Worm (Caenorhabditis elegans) whole organism, L1 larva: ENCODE data around the gene ebp-2.
A peak's percentile ranks its signal among the peaks of the same experiment; 100 is the strongest.

ENCODE experiments used
- C04F5.9 ChIP-seq: sonication (generic microtip); optimal IDR thresholded peaks from 2 replicates; lab custom pipeline; 2016; ENCODE audit warnings: missing genetic modification characterization, missing compliant biosample characterization
- Y116A8C.19 ChIP-seq: sonication (generic microtip); optimal IDR thresholded peaks from 2 replicates; lab custom pipeline; 2016; ENCODE audit warnings: missing compliant biosample characterization, missing genetic modification characterization, borderline replicate concordance
- aha-1 ChIP-seq: fragments of 150-350 bp; optimal IDR thresholded peaks from 2 replicates; lab custom pipeline; 2014; ENCODE audit warnings: missing biosample characterization, missing genetic modification characterization
- alr-1 ChIP-seq: fragments of 200-800 bp; sonication (Bioruptor generic); optimal IDR thresholded peaks from 2 replicates; lab custom pipeline; 2018; ENCODE audit warnings: borderline replicate concordance, mild to moderate bottlenecking, missing genetic modification characterization, missing compliant biosample characterization
- aly-2 ChIP-seq: fragments of 150-350 bp; optimal IDR thresholded peaks from 2 replicates; lab custom pipeline; 2014; ENCODE audit warnings: missing biosample characterization, missing genetic modification characterization
- ama-1 ChIP-seq: fragments of 150-350 bp; optimal IDR thresholded peaks from 2 replicates; lab custom pipeline; 2014
- ceh-82 ChIP-seq, 3 experiments: fragments of 150-350 bp in 1 of 3; sonication (generic microtip) in 2 of 3; optimal IDR thresholded peaks; 2 replicates each; lab custom pipeline; 2014 to 2017; ENCODE audit warnings: missing biosample characterization in 3 of 3, missing genetic modification characterization in 3 of 3
- ceh-88 ChIP-seq: fragments of 200-800 bp; sonication (Bioruptor generic); IDR thresholded peaks from 2 replicates; pipeline ENCODE4 v1.3.6; 2022; ENCODE audit warnings: missing genetic modification characterization, missing compliant biosample characterization
- ceh-90 ChIP-seq: sonication (generic microtip); optimal IDR thresholded peaks from 2 replicates; lab custom pipeline; 2016; ENCODE audit warnings: missing genetic modification characterization, missing compliant biosample characterization
- ces-1 ChIP-seq: fragments of 150-350 bp; optimal IDR thresholded peaks from 2 replicates; lab custom pipeline; 2014; ENCODE audit warnings: missing biosample characterization, missing genetic modification reagents, missing genetic modification characterization
- dsc-1 ChIP-seq: sonication (generic microtip); optimal IDR thresholded peaks from 2 replicates; lab custom pipeline; 2016; ENCODE audit warnings: mild to moderate bottlenecking, missing genetic modification characterization, missing compliant biosample characterization
- efl-1 ChIP-seq, 4 experiments: fragments of 150-350 bp; optimal IDR thresholded peaks in 3 of 4; peaks in 1 of 4; 1 replicate in 1 of 4; 2 replicates in 3 of 4; lab custom pipeline; 2014; ENCODE audit warnings: missing biosample characterization in 2 of 4, missing genetic modification characterization in 2 of 4, missing genetic modification reagents in 2 of 4
- egl-13 ChIP-seq: sonication (generic microtip); optimal IDR thresholded peaks from 2 replicates; lab custom pipeline; 2016; ENCODE audit warnings: missing genotype, missing genetic modification reagents, missing genetic modification characterization, missing compliant biosample characterization
- elt-2 ChIP-seq: sonication (generic microtip); optimal IDR thresholded peaks from 2 replicates; lab custom pipeline; 2016; ENCODE audit warnings: missing genetic modification characterization, mild to moderate bottlenecking, inconsistent platforms, missing compliant biosample characterization, missing genetic modification reagents
- fkh-10 ChIP-seq: sonication (generic microtip); optimal IDR thresholded peaks from 2 replicates; lab custom pipeline; 2017; ENCODE audit warnings: missing biosample characterization, missing genetic modification reagents, missing genetic modification characterization
- fkh-4 ChIP-seq: sonication (generic microtip); optimal IDR thresholded peaks from 2 replicates; lab custom pipeline; 2016; ENCODE audit warnings: missing compliant biosample characterization, missing genetic modification characterization, borderline replicate concordance
- fkh-8 ChIP-seq: sonication (generic microtip); optimal IDR thresholded peaks from 2 replicates; lab custom pipeline; 2016; ENCODE audit warnings: mild to moderate bottlenecking, missing genetic modification characterization, missing compliant biosample characterization
- hlh-4 ChIP-seq: sonication (generic microtip); optimal IDR thresholded peaks from 2 replicates; lab custom pipeline; 2016; ENCODE audit warnings: mild to moderate bottlenecking, missing genetic modification characterization, missing compliant biosample characterization
- irx-1 ChIP-seq: sonication (generic microtip); optimal IDR thresholded peaks from 2 replicates; lab custom pipeline; 2016; ENCODE audit warnings: missing genetic modification characterization, missing compliant biosample characterization
- isw-1 ChIP-seq: fragments of 200-800 bp; sonication (Bioruptor generic); IDR thresholded peaks from 2 replicates; pipeline ENCODE4 v1.3.6; 2022; ENCODE audit warnings: missing genetic modification characterization, missing compliant biosample characterization
- jun-1 ChIP-seq: fragments of 150-350 bp; optimal IDR thresholded peaks from 2 replicates; lab custom pipeline; 2014; ENCODE audit warnings: missing biosample characterization, missing genetic modification reagents, missing genetic modification characterization
- lin-14 ChIP-seq: fragments of 200-800 bp; sonication (Bioruptor generic); optimal IDR thresholded peaks from 2 replicates; lab custom pipeline; 2018; ENCODE audit warnings: mild to moderate bottlenecking, missing genetic modification characterization, moderate library complexity, missing compliant biosample characterization
- lin-39 ChIP-seq: fragments of 150-350 bp; optimal IDR thresholded peaks from 2 replicates; lab custom pipeline; 2014; ENCODE audit warnings: missing biosample characterization, missing genetic modification reagents, missing genetic modification characterization
- mab-9 ChIP-seq: fragments of 200-800 bp; sonication (Bioruptor generic); IDR thresholded peaks from 2 replicates; pipeline ENCODE4 v1.3.6; 2022; ENCODE audit warnings: missing genetic modification reagents, missing genetic modification characterization, missing compliant biosample characterization
- mef-2 ChIP-seq: fragments of 150-350 bp; optimal IDR thresholded peaks from 2 replicates; lab custom pipeline; 2014; ENCODE audit warnings: missing biosample characterization, missing genetic modification characterization
- nhr-12 ChIP-seq: sonication (generic microtip); optimal IDR thresholded peaks from 2 replicates; lab custom pipeline; 2017; ENCODE audit warnings: missing biosample characterization, missing genetic modification characterization
- nhr-19 ChIP-seq: fragments of 200-800 bp; sonication (Bioruptor generic); conservative IDR thresholded peaks from 2 replicates; pipeline ENCODE4 v1.3.6; 2022; ENCODE audit warnings: missing genetic modification characterization, missing compliant biosample characterization
- nhr-237 ChIP-seq: fragments of 150-350 bp; optimal IDR thresholded peaks from 2 replicates; lab custom pipeline; 2014; ENCODE audit warnings: missing biosample characterization, missing genetic modification characterization
- nhr-76 ChIP-seq: sonication (generic microtip); optimal IDR thresholded peaks from 2 replicates; lab custom pipeline; 2017; ENCODE audit warnings: missing biosample characterization, missing genetic modification characterization
- nhr-84 ChIP-seq: sonication (generic microtip); optimal IDR thresholded peaks from 2 replicates; lab custom pipeline; 2017; ENCODE audit warnings: missing biosample characterization, missing genetic modification characterization
- nhr-85 ChIP-seq: sonication (generic microtip); peaks from one replicate; lab custom pipeline; 2016; ENCODE audit warnings: missing genetic modification characterization, inconsistent platforms, missing compliant biosample characterization
- nhr-90 ChIP-seq: sonication (generic microtip); optimal IDR thresholded peaks from 2 replicates; lab custom pipeline; 2016; ENCODE audit warnings: mild to moderate bottlenecking, missing genetic modification characterization, missing compliant biosample characterization; ENCODE audit not compliant: poor library complexity
- pax-3 ChIP-seq: fragments of 200-800 bp; sonication (Bioruptor generic); optimal IDR thresholded peaks from 2 replicates; lab custom pipeline; 2018; ENCODE audit warnings: mild to moderate bottlenecking, missing genetic modification characterization, moderate library complexity, missing compliant biosample characterization
- rnt-1 ChIP-seq: sonication (generic microtip); optimal IDR thresholded peaks from 2 replicates; lab custom pipeline; 2016; ENCODE audit warnings: mild to moderate bottlenecking, missing genetic modification characterization, moderate library complexity, missing compliant biosample characterization
- skn-1 ChIP-seq: fragments of 150-350 bp; optimal IDR thresholded peaks from 2 replicates; lab custom pipeline; 2014; ENCODE audit warnings: missing biosample characterization, missing genetic modification characterization
- snu-23 ChIP-seq: sonication (generic microtip); optimal IDR thresholded peaks from 2 replicates; lab custom pipeline; 2016; ENCODE audit warnings: missing genetic modification characterization, missing compliant biosample characterization
- sox-4 ChIP-seq: sonication (generic microtip); optimal IDR thresholded peaks from 2 replicates; lab custom pipeline; 2016; ENCODE audit warnings: missing genetic modification characterization, missing compliant biosample characterization
- tbx-2 ChIP-seq: sonication (generic microtip); optimal IDR thresholded peaks from 2 replicates; lab custom pipeline; 2016; ENCODE audit warnings: missing genetic modification characterization, missing compliant biosample characterization
- unc-130 ChIP-seq: fragments of 150-350 bp; optimal IDR thresholded peaks from 2 replicates; lab custom pipeline; 2017; ENCODE audit warnings: missing biosample characterization, missing genetic modification characterization, inconsistent platforms
- unc-62 ChIP-seq: fragments of 150-350 bp; optimal IDR thresholded peaks from 2 replicates; lab custom pipeline; 2014; ENCODE audit warnings: missing biosample characterization, missing genetic modification reagents, missing genetic modification characterization
- vab-15 ChIP-seq: sonication (generic microtip); optimal IDR thresholded peaks from 2 replicates; lab custom pipeline; 2017; ENCODE audit warnings: missing genotype, mild to moderate bottlenecking, missing genetic modification characterization, missing compliant biosample characterization
- xbp-1 ChIP-seq: sonication (generic microtip); optimal IDR thresholded peaks from 2 replicates; lab custom pipeline; 2016; ENCODE audit warnings: missing genetic modification characterization, missing compliant biosample characterization
- zag-1 ChIP-seq: fragments of 150-350 bp; optimal IDR thresholded peaks from 2 replicates; lab custom pipeline; 2014; ENCODE audit warnings: missing biosample characterization, missing genetic modification characterization
- ztf-4 ChIP-seq: fragments of 150-350 bp; optimal IDR thresholded peaks from 2 replicates; lab custom pipeline; 2014; ENCODE audit warnings: missing biosample characterization, missing genetic modification characterization

The ebp-2 gene

DNA sequence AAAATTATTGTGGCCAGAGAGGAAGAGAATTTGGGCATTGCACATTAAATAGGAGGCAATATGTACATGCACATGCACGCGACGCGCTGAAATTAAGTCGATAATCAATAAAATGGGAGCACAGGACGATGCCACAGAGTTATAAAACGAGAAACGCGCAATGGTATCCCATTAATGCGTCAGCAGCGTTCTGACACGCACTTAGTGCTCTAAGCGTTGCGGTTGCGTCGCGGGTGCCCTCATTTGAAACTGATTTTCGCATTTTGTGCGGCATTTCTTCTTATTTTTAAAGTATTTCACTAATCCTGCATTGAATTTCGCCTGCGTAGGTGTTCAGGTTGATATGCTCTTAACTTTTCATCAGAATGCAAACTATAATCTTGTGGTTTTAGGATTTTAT, 10.5 kb downstream of the ebp-2 start, which contains the start of gene rsp-1 (continued):
- TF ChIP-seq nhr-12 (no peak), Y116A8C.19 (tag; lab: Kevin White, UChicago) (no peak), ceh-88 (GFP tag; lab: Robert Waterston, UW) (no peak; the same call in 1 of the 2 replicates), fkh-10 (GFP tag; lab: Kevin White, UChicago) (peak; percentile 57), C04F5.9 (tag; lab: Kevin White, UChicago) (peak; percentile 82), tbx-2 (tag; lab: Kevin White, UChicago) (peak; percentile 88), efl-1 (optimal IDR thresholded peaks at IDR 0.05; lab: Kevin White, UChicago) (peak; percentile 88 to 90), efl-1 (GFP tag; optimal IDR thresholded peaks at IDR 0.05 in 1 of 2; lab: Kevin White, UChicago) (peak; percentile 84 to 98), hlh-4 (tag; lab: Kevin White, UChicago) (no peak), fkh-8 (tag; lab: Kevin White, UChicago) (peak; percentile 79), irx-1 (peak; percentile 76), aly-2 (tag; lab: Kevin White, UChicago) (peak; percentile 65), vab-15 (tag; lab: Kevin White, UChicago) (peak; percentile 67), rnt-1 (tag; lab: Kevin White, UChicago) (peak; percentile 94), nhr-85 (tag; lab: Kevin White, UChicago) (peak; percentile 92), ztf-4 (peak; percentile 84), ces-1 (GFP tag; lab: Kevin White, UChicago) (no peak), jun-1 (tag; lab: Kevin White, UChicago) (peak; percentile 91), xbp-1 (tag; lab: Kevin White, UChicago) (peak; percentile 90), ceh-82 (tag; optimal IDR thresholded peaks at IDR 0.05; lab: Kevin White, UChicago) (peak; percentile 92 to 95 (median 94)), nhr-84 (tag; lab: Kevin White, UChicago) (no peak), dsc-1 (tag; lab: Kevin White, UChicago) (peak; percentile 89), elt-2 (tag; lab: Kevin White, UChicago) (peak; percentile 76), skn-1 (tag; lab: Kevin White, UChicago) (peak; percentile 83), nhr-237 (tag; lab: Kevin White, UChicago) (no peak), ceh-90 (tag; lab: Kevin White, UChicago) (no peak), mef-2 (tag; lab: Kevin White, UChicago) (peak; percentile 13), sox-4 (tag; lab: Kevin White, UChicago) (peak; percentile 45), nhr-76 (tag; lab: Kevin White, UChicago) (no peak), lin-39 (tag; lab: Kevin White, UChicago) (peak; percentile 42), lin-14 (GFP tag; lab: Kevin White, UChicago) (peak; percentile 89), isw-1 (GFP tag; lab: Robert Waterston, UW) (peak; percentile 87), egl-13 (peak; percentile 49), nhr-19 (peak; percentile 90), alr-1 (no peak), nhr-90 (tag; lab: Kevin White, UChicago) (peak; percentile 89), fkh-4 (peak; percentile 29), unc-130 (peak; percentile 91), aha-1 (tag; lab: Kevin White, UChicago) (peak; percentile 17), pax-3 (peak; percentile 73), mab-9 (GFP tag; lab: Robert Waterston, UW) (no peak), zag-1 (tag; lab: Kevin White, UChicago) (no peak), unc-62 (GFP tag; lab: Kevin White, UChicago) (no peak), snu-23 (GFP tag; lab: Kevin White, UChicago) (peak; percentile 94), ama-1 (lab: Kevin White, UChicago) (no peak)
